Worm (Caenorhabditis elegans) whole organism, L3 larva: Measurements from ENCODE around the gene Y49E10.16.

Experiments
- R02D3.7 ChIP-seq: fragments of 150-350 bp; optimal IDR thresholded peaks from 2 replicates; lab custom pipeline; 2014; ENCODE audit warnings: missing biosample characterization, missing genetic modification characterization
- ZK546.5 ChIP-seq: sonication (generic microtip); optimal IDR thresholded peaks from 2 replicates; lab custom pipeline; 2017; ENCODE audit warnings: missing biosample characterization, missing genetic modification characterization
- aly-2 ChIP-seq: fragments of 150-350 bp; optimal IDR thresholded peaks from 2 replicates; lab custom pipeline; 2014; ENCODE audit warnings: missing biosample characterization, missing genetic modification characterization
- ama-1 ChIP-seq: fragments of 150-350 bp; optimal IDR thresholded peaks from 2 replicates; lab custom pipeline; 2018
- ceh-16 ChIP-seq: sonication (generic microtip); optimal IDR thresholded peaks from 2 replicates; lab custom pipeline; 2017; ENCODE audit warnings: missing biosample characterization, missing genetic modification characterization
- ceh-28 ChIP-seq: fragments of 150-350 bp; optimal IDR thresholded peaks from 2 replicates; lab custom pipeline; 2014; ENCODE audit warnings: missing biosample characterization, missing genetic modification reagents, missing genetic modification characterization
- ceh-82 ChIP-seq: fragments of 150-350 bp; optimal IDR thresholded peaks from 2 replicates; lab custom pipeline; 2014; ENCODE audit warnings: missing biosample characterization, missing genetic modification characterization
- ceh-9 ChIP-seq: sonication (generic microtip); optimal IDR thresholded peaks from 2 replicates; lab custom pipeline; 2018; ENCODE audit warnings: missing biosample characterization, missing genetic modification characterization
- daf-12 ChIP-seq: fragments of 150-350 bp; optimal IDR thresholded peaks from 2 replicates; lab custom pipeline; 2014; ENCODE audit warnings: missing biosample characterization, missing genetic modification reagents, missing genetic modification characterization
- egl-27 ChIP-seq: sonication (generic microtip); optimal IDR thresholded peaks from 4 replicates; lab custom pipeline; 2017; ENCODE audit warnings: missing biosample characterization, missing genetic modification reagents, missing genetic modification characterization
- egl-5 ChIP-seq: fragments of 150-350 bp; optimal IDR thresholded peaks from 2 replicates; lab custom pipeline; 2017; ENCODE audit warnings: missing biosample characterization, missing genetic modification reagents, missing genetic modification characterization, inconsistent platforms
- elt-1 ChIP-seq: fragments of 150-350 bp; optimal IDR thresholded peaks from 2 replicates; lab custom pipeline; 2014; ENCODE audit warnings: missing biosample characterization, missing genetic modification characterization
- elt-2 ChIP-seq: sonication (generic microtip); optimal IDR thresholded peaks from 2 replicates; lab custom pipeline; 2016; ENCODE audit warnings: missing genetic modification reagents, mild to moderate bottlenecking, missing genetic modification characterization, missing compliant biosample characterization
- elt-3 ChIP-seq, 3 experiments: fragments of 150-350 bp in 1 of 3; sonication (generic microtip) in 2 of 3; optimal IDR thresholded peaks; 2 replicates in 2 of 3; 4 replicates in 1 of 3; lab custom pipeline; 2014 to 2017; ENCODE audit warnings: missing biosample characterization in 3 of 3, missing genetic modification characterization in 3 of 3
- fkh-2 ChIP-seq: fragments of 150-350 bp; optimal IDR thresholded peaks from 2 replicates; lab custom pipeline; 2014; ENCODE audit warnings: missing biosample characterization, missing genetic modification reagents, missing genetic modification characterization
- jun-1 ChIP-seq: fragments of 150-350 bp; optimal IDR thresholded peaks from 2 replicates; lab custom pipeline; 2014; ENCODE audit warnings: missing biosample characterization, missing genetic modification reagents, missing genetic modification characterization
- lin-15B ChIP-seq: fragments of 150-350 bp; optimal IDR thresholded peaks from 2 replicates; lab custom pipeline; 2014; ENCODE audit warnings: missing biosample characterization, missing genetic modification characterization
- lsy-12 ChIP-seq: sonication (generic microtip); optimal IDR thresholded peaks from 2 replicates; lab custom pipeline; 2016; ENCODE audit warnings: mild to moderate bottlenecking, missing genetic modification characterization, missing compliant biosample characterization
- nfya-1 ChIP-seq: sonication (generic microtip); optimal IDR thresholded peaks from 2 replicates; lab custom pipeline; 2017; ENCODE audit warnings: missing genetic modification characterization, mild to moderate bottlenecking, missing compliant biosample characterization, antibody characterized with exemption, moderate library complexity; ENCODE audit not compliant: insufficient read depth
- nhr-11 ChIP-seq: fragments of 150-350 bp; optimal IDR thresholded peaks from 2 replicates; lab custom pipeline; 2014; ENCODE audit warnings: missing biosample characterization, missing genetic modification characterization
- nhr-12 ChIP-seq: fragments of 150-350 bp; optimal IDR thresholded peaks from 2 replicates; lab custom pipeline; 2014; ENCODE audit warnings: missing biosample characterization, missing genetic modification characterization
- nhr-23 ChIP-seq: fragments of 150-350 bp; optimal IDR thresholded peaks from 2 replicates; lab custom pipeline; 2014; ENCODE audit warnings: missing biosample characterization, missing genetic modification reagents, missing genetic modification characterization
- nhr-237 ChIP-seq: fragments of 150-350 bp; optimal IDR thresholded peaks from 2 replicates; lab custom pipeline; 2014; ENCODE audit warnings: missing biosample characterization, missing genetic modification characterization
- nhr-25 ChIP-seq: sonication (generic microtip); optimal IDR thresholded peaks from 2 replicates; lab custom pipeline; 2017; ENCODE audit warnings: missing biosample characterization, missing genetic modification characterization
- nhr-28 ChIP-seq: fragments of 150-350 bp; optimal IDR thresholded peaks from 2 replicates; lab custom pipeline; 2014; ENCODE audit warnings: missing biosample characterization, missing genetic modification characterization
- nhr-43 ChIP-seq: sonication (generic microtip); optimal IDR thresholded peaks from 2 replicates; lab custom pipeline; 2016; ENCODE audit warnings: mild to moderate bottlenecking, missing genetic modification characterization, missing compliant biosample characterization; ENCODE audit not compliant: poor library complexity, severe bottlenecking
- nhr-67 ChIP-seq: fragments of 150-350 bp; optimal IDR thresholded peaks from 2 replicates; lab custom pipeline; 2014; ENCODE audit warnings: missing biosample characterization, missing genetic modification characterization
- pha-4 ChIP-seq: fragments of 150-350 bp; optimal IDR thresholded peaks from 2 replicates; lab custom pipeline; 2014; ENCODE audit warnings: missing biosample characterization, missing genetic modification reagents, missing genetic modification characterization
- pqm-1 ChIP-seq: fragments of 150-350 bp; optimal IDR thresholded peaks from 2 replicates; lab custom pipeline; 2017; ENCODE audit warnings: missing biosample characterization, missing genetic modification characterization, inconsistent platforms
- sea-2 ChIP-seq: fragments of 150-350 bp; sonication (generic microtip); optimal IDR thresholded peaks from 4 replicates; lab custom pipeline; 2014; ENCODE audit warnings: missing biosample characterization, missing genetic modification reagents, missing genetic modification characterization
- skn-1 ChIP-seq: fragments of 150-350 bp; optimal IDR thresholded peaks from 2 replicates; lab custom pipeline; 2014; ENCODE audit warnings: missing biosample characterization, missing genetic modification characterization
- snpc-4 ChIP-seq: fragments of 150-350 bp; optimal IDR thresholded peaks from 2 replicates; lab custom pipeline; 2014; ENCODE audit warnings: missing biosample characterization, missing genetic modification characterization
- tbx-2 ChIP-seq: sonication (generic microtip); optimal IDR thresholded peaks from 2 replicates; lab custom pipeline; 2016; ENCODE audit warnings: mild to moderate bottlenecking, missing genetic modification characterization, missing compliant biosample characterization
- unc-39 ChIP-seq: sonication (generic microtip); optimal IDR thresholded peaks from 4 replicates; lab custom pipeline; 2017; ENCODE audit warnings: missing biosample characterization, missing genetic modification characterization
- unc-62 ChIP-seq: fragments of 150-350 bp; sonication (generic microtip); optimal IDR thresholded peaks from 4 replicates; lab custom pipeline; 2014; ENCODE audit warnings: missing biosample characterization, missing genetic modification reagents, missing genetic modification characterization
- zag-1 ChIP-seq: fragments of 150-350 bp; optimal IDR thresholded peaks from 2 replicates; lab custom pipeline; 2014; ENCODE audit warnings: missing biosample characterization, missing genetic modification characterization
- ztf-11 ChIP-seq: fragments of 150-350 bp; optimal IDR thresholded peaks from 2 replicates; lab custom pipeline; 2014; ENCODE audit warnings: missing biosample characterization, missing genetic modification characterization

The Y49E10.16 gene

DNA sequence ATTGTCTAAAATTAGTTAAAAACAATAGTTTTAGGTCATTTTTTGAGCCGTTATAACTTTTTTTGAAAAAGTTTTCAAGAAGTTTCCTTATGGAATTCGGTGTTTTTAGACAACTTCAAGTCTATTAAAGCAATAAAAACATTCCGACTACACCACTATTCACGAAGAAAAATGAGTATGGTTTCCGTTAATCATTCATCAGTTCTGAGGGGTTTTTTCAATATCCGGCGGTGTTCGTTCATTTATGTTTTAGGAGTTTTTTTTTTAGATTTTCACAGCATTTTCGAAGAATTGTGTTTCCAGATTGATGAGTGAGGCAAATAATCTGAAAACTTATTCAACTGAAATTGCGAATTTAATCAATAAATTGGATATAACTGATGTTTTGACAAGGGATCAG lies 3.8 kb downstream of the Y49E10.16 start, which contains the start of gene Y49E10.27:
TSS of gene Y49E10.27 (plus strand) at position 301 of the 400 bp plus-strand sequence.
- TF ChIP-seq tbx-2 (tag; lab: Kevin White, UChicago): no peak
- no peak for TF ChIP-seq nhr-23 (tag; lab: Kevin White, UChicago)
- no peak for TF ChIP-seq zag-1 (tag; lab: Kevin White, UChicago)
- TF ChIP-seq lin-15B (tag; lab: Kevin White, UChicago): no peak
- TF ChIP-seq jun-1 (tag; lab: Kevin White, UChicago): no peak
- TF ChIP-seq nhr-237 (tag; lab: Kevin White, UChicago): no peak
- TF ChIP-seq egl-5 (tag; lab: Kevin White, UChicago): no peak
- TF ChIP-seq fkh-2 (tag; lab: Kevin White, UChicago): no peak
- no peak for TF ChIP-seq ceh-28 (tag; lab: Kevin White, UChicago)
- TF ChIP-seq sea-2 (GFP tag; lab: Kevin White, UChicago): no peak
- no peak for TF ChIP-seq unc-39 (tag; lab: Kevin White, UChicago)
- no peak for TF ChIP-seq egl-27
- no peak for TF ChIP-seq nhr-12
- TF ChIP-seq ztf-11 (tag; lab: Kevin White, UChicago): no peak
- no peak for TF ChIP-seq nhr-11 (tag; lab: Kevin White, UChicago)
- no peak for TF ChIP-seq pha-4 (tag; lab: Kevin White, UChicago)

DNA sequence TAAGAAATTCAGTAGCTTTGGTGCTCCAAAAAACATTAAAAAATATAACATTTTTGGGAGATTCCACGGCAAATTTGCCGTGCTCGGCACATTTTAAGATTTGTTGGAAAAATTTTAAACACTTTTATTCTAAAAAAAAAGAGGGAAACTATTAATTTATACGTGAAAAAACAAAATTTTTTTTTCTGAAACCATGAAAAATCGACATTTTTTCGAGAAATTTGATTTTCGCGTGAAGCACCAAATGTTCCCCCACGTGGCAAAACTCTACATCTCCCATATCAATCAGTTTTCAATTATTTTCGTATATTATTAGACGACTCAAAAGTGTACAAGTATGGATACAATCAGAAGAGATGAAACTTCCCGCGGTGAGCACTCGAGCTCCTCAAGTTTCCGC lies 5.9 kb downstream of the Y49E10.16 start, which contains the start of gene fbxa-218:
TSS of gene fbxa-218 (plus strand) at position 301 of the 400 bp plus-strand sequence.
- TF ChIP-seq snpc-4 (no peak), elt-1 (tag; lab: Kevin White, UChicago) (no peak), egl-27 (no peak), aly-2 (no peak), fkh-2 (tag; lab: Kevin White, UChicago) (no peak), unc-39 (tag; lab: Kevin White, UChicago) (no peak), nhr-28 (tag; lab: Kevin White, UChicago) (no peak)

DNA sequence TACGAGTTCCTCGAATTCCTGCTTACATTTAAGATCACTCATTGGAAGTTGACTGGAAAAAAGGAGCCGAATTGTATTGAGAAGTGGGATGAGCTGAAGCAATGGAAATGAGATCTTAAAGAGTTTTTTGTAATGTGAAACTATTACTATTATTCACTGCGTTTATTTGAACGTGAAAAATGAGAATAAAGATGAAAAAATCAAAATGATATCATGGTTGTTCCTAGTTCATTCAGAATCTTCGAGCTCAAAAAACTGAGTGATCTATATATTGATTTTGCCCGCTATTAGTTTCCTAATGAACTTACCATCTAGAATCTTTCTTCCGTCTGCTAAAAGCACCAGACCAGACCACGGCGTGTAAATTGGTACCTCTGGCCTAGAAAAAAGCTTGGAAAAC lies 6.7 kb downstream of the Y49E10.16 start:
- TF ChIP-seq ceh-16 (tag; lab: Kevin White, UChicago): no peak
- no peak for TF ChIP-seq ceh-28 (tag; lab: Kevin White, UChicago)
- no peak for TF ChIP-seq ZK546.5 (tag; lab: Kevin White, UChicago)
- TF ChIP-seq R02D3.7 (tag; lab: Kevin White, UChicago): no peak
- no peak for TF ChIP-seq snpc-4
- TF ChIP-seq ama-1 (lab: Kevin White, UChicago): no peak
- no peak for TF ChIP-seq nhr-237 (tag; lab: Kevin White, UChicago)
- TF ChIP-seq aly-2: no peak

DNA sequence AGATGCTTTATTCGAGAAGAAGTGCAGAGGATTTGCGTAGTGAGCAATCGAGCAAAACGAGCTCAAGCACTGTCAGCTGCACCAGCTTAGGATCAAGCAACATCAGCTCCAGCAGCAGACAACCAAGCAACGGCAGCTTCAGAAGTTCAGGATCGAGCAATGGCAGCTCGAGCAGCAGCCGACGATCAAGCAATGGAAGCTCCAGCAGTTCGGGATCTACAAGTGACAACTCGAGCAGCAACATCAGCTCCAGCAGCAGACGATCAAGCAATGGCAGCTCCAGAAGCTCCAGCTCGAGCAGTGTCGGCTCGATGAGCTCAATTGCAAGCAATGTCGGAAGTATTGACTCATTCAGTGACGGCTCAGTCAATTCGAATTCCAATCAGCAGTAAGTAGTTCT lies 8.7 kb downstream of the Y49E10.16 start:
- TF ChIP-seq elt-3 (tag; optimal IDR thresholded peaks at IDR 0.05; lab: Kevin White, UChicago) (no peak), unc-62 (no peak), ceh-9 (no peak), elt-2 (tag; lab: Kevin White, UChicago) (no peak), nhr-23 (tag; lab: Kevin White, UChicago) (no peak), tbx-2 (tag; lab: Kevin White, UChicago) (no peak), egl-5 (tag; lab: Kevin White, UChicago) (no peak), nhr-67 (tag; lab: Kevin White, UChicago) (no peak), ztf-11 (tag; lab: Kevin White, UChicago) (no peak), ceh-82 (tag; lab: Kevin White, UChicago) (no peak), daf-12 (tag; lab: Kevin White, UChicago) (no peak), egl-27 (no peak), nhr-43 (no peak), nhr-11 (tag; lab: Kevin White, UChicago) (no peak), nhr-25 (tag; lab: Kevin White, UChicago) (no peak), skn-1 (tag; lab: Kevin White, UChicago) (no peak)

DNA sequence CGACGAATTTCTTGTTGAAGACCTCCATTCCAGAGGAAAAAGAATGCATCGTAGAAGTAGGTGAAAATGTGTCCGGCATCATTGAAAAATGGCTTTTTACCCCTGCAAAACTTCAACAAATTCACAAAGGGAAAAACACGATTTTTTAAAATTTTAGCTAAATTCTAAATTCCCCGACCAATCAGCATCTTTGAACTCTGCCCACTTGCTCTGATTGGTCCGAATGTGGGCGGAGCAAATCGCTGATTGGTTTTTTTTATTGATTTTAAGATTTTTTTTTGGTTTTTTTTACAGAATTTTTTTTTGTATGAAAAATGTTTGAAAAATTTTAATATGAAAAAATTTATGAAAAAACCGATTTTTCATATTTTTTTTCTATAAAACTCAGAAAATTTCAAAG lies 13.6 kb downstream of the Y49E10.16 start:
- TF ChIP-seq elt-2 (tag; lab: Kevin White, UChicago): no peak
- no peak for TF ChIP-seq nhr-11 (tag; lab: Kevin White, UChicago)
- peak; percentile 80 for TF ChIP-seq nfya-1 (tag; lab: Kevin White, UChicago)
- TF ChIP-seq lsy-12: no peak
- no peak for TF ChIP-seq nhr-237 (tag; lab: Kevin White, UChicago)
- TF ChIP-seq ZK546.5 (tag; lab: Kevin White, UChicago): no peak
- no peak for TF ChIP-seq elt-3 (tag; optimal IDR thresholded peaks at IDR 0.05; lab: Kevin White, UChicago)
- no peak for TF ChIP-seq pqm-1 (tag; lab: Kevin White, UChicago)
